Fruit fly (Drosophila melanogaster): ENCODE data around the gene sinah.

sinah gene

DNA sequence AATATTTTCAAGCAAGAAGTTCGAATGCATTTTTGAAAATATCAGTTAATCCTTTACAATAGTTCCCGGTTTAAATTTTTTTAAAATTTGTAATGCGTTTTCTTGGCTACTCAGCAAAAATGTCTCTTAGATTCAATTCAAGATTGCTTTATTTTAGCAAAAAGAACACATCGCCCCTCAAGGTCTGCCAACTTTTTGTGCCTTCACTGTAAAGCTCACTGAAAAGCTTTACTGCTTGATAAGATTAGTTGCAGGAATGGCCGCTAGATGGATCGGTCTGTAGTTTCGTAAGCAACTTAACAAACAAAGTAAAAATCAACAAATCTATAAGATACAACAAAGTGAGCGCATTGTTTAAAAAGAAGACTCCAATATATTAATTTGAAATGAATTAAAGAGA lies 25.2 kb downstream of the sinah start (continued):
- TF ChIP-seq rib (GFP tag; IDR thresholded peaks at IDR 0.05), result no peak
- TF ChIP-seq Atf-2 (GFP tag; optimal IDR thresholded peaks at IDR 0.05), result no peak
- TF ChIP-seq Dip3 (GFP tag; optimal IDR thresholded peaks at IDR 0.05), result no peak
- peak; percentile 0 for TF ChIP-seq stwl (tag; optimal IDR thresholded peaks at IDR 0.05)
- TF ChIP-seq bsh (GFP tag; optimal IDR thresholded peaks at IDR 0.05), result no peak
- TF ChIP-seq CG3163 (GFP tag; optimal IDR thresholded peaks at IDR 0.05), result no peak
- TF ChIP-seq caup (GFP tag; optimal IDR thresholded peaks at IDR 0.05; ENCODE audit: severe bottlenecking), result no peak
- peak; percentile 23; the same call in 1 of the 3 replicates for TF ChIP-seq Opbp (GFP tag; IDR thresholded peaks at IDR 0.05; ENCODE audit: partially characterized antibody)
- TF ChIP-seq CG3838 (GFP tag; optimal IDR thresholded peaks at IDR 0.05), result no peak
- TF ChIP-seq tap (tag; optimal IDR thresholded peaks at IDR 0.05), result no peak
- TF ChIP-seq Camta (GFP tag; optimal IDR thresholded peaks at IDR 0.05), result no peak
- no peak for TF ChIP-seq CG11085 (GFP tag; IDR thresholded peaks at IDR 0.05)
- TF ChIP-seq Ravus (GFP tag; IDR thresholded peaks at IDR 0.05), result no peak
- no peak for TF ChIP-seq CG10274 (GFP tag; optimal IDR thresholded peaks at IDR 0.05)
- TF ChIP-seq prd (optimal IDR thresholded peaks at IDR 0.05), result no peak
- no peak for TF ChIP-seq prd (GFP tag; IDR thresholded peaks at IDR 0.05)
- TF ChIP-seq CG2129 (GFP tag; IDR thresholded peaks at IDR 0.05; ENCODE audit: partially characterized antibody), result no peak
- TF ChIP-seq CG8765 (GFP tag; IDR thresholded peaks at IDR 0.05), result no peak
- TF ChIP-seq Med (GFP tag), result peak; percentile 70
- no peak for TF ChIP-seq hth (optimal IDR thresholded peaks at IDR 0.05)
- TF ChIP-seq grn (GFP tag; optimal IDR thresholded peaks at IDR 0.05), result peak; percentile 71
- TF ChIP-seq CG11695 (GFP tag; IDR thresholded peaks at IDR 0.05), result no peak
- TF ChIP-seq unc-4 (GFP tag; IDR thresholded peaks at IDR 0.05; ENCODE audit: partially characterized antibody), result no peak
- no peak for TF ChIP-seq z (GFP tag; IDR thresholded peaks at IDR 0.05)
- peak; percentile 98 for TF ChIP-seq CG10979 (tag; optimal IDR thresholded peaks at IDR 0.05)
- no peak for TF ChIP-seq Myb (GFP tag; optimal IDR thresholded peaks at IDR 0.05)
- no peak for TF ChIP-seq CG15601 (tag; optimal IDR thresholded peaks at IDR 0.05)
- TF ChIP-seq Rfx (GFP tag; IDR thresholded peaks at IDR 0.05), result peak; percentile 30; the same call in 1 of the 2 replicates
- no peak for TF ChIP-seq ato (GFP tag; IDR thresholded peaks at IDR 0.05; ENCODE audit: partially characterized antibody)
- no peak for TF ChIP-seq ftz-f1 (GFP tag; optimal IDR thresholded peaks at IDR 0.05)
- no peak for TF ChIP-seq CG14050 (GFP tag; IDR thresholded peaks at IDR 0.05)
- no peak for TF ChIP-seq CG10565 (GFP tag; optimal IDR thresholded peaks at IDR 0.05)
- TF ChIP-seq CG7556 (GFP tag; optimal IDR thresholded peaks at IDR 0.05), result no peak
- peak in 1 of 2 experiments; percentile 53 for TF ChIP-seq Pdp1 (GFP tag; optimal IDR thresholded peaks at IDR 0.05)
- no peak for TF ChIP-seq onecut (GFP tag; IDR thresholded peaks at IDR 0.05)
- no peak for TF ChIP-seq hkb (optimal IDR thresholded peaks at IDR 0.05)
- TF ChIP-seq hkb (GFP tag; IDR thresholded peaks at IDR 0.05), result 0 out of 2 replicates have a peak, but pooled peaks have one; percentile 38
- peak; percentile 32 for TF ChIP-seq CG31365 (tag; optimal IDR thresholded peaks at IDR 0.05)
- no peak for TF ChIP-seq CG33213 (GFP tag; optimal IDR thresholded peaks at IDR 0.05)
- peak; percentile 1 for TF ChIP-seq CG2120 (GFP tag; optimal IDR thresholded peaks at IDR 0.05)
- TF ChIP-seq CG8290 (GFP tag; optimal IDR thresholded peaks at IDR 0.05), result no peak
- peak in 1 of 2 experiments; percentile 43 for TF ChIP-seq CG8290 (tag; optimal IDR thresholded peaks at IDR 0.05)
- peak; percentile 32 for TF ChIP-seq NfI (GFP tag; optimal IDR thresholded peaks at IDR 0.05)
- TF ChIP-seq CG11723 (GFP tag; optimal IDR thresholded peaks at IDR 0.05), result no peak
- no peak for TF ChIP-seq luna (GFP tag; optimal IDR thresholded peaks at IDR 0.05)
- peak; percentile 94 for TF ChIP-seq CG15073 (GFP tag; optimal IDR thresholded peaks at IDR 0.05)
- TF ChIP-seq CG2678 (tag; optimal IDR thresholded peaks at IDR 0.05), result peak; percentile 7
- no peak for TF ChIP-seq Six4 (GFP tag; optimal IDR thresholded peaks at IDR 0.05)
- TF ChIP-seq toy (GFP tag; IDR thresholded peaks at IDR 0.05), result no peak
- no peak for TF ChIP-seq HLH3B (GFP tag; IDR thresholded peaks at IDR 0.05)
- no peak for TF ChIP-seq CG9797 (GFP tag; optimal IDR thresholded peaks at IDR 0.05)
- TF ChIP-seq h (optimal IDR thresholded peaks at IDR 0.05), result no peak
- no peak for TF ChIP-seq lilli (GFP tag; optimal IDR thresholded peaks at IDR 0.05)
